Fruit fly (Drosophila melanogaster) whole organism, embryonic: ENCODE measurements around the gene CG14082.

ENCODE experiments used
- CG12299 ChIP-seq: fragments of 200-800 bp; sonication (Bioruptor generic); optimal IDR thresholded peaks from 2 replicates; lab custom pipeline; 2018; ENCODE audit warnings: missing biosample characterization, mild to moderate bottlenecking, missing genetic modification characterization
- CG13296 ChIP-seq: fragments of 200-800 bp; sonication (Bioruptor generic); optimal IDR thresholded peaks from 3 replicates; lab custom pipeline; 2018; ENCODE audit warnings: missing biosample characterization, mild to moderate bottlenecking, missing genetic modification characterization
- CG13624 ChIP-seq: fragments of 200-800 bp; sonication (Bioruptor generic); optimal IDR thresholded peaks from 2 replicates; lab custom pipeline; 2016; ENCODE audit warnings: missing biosample characterization, missing genetic modification characterization
- CG13775 ChIP-seq: fragments of 200-800 bp; sonication (Bioruptor generic); optimal IDR thresholded peaks from 3 replicates; lab custom pipeline; 2017; ENCODE audit warnings: missing biosample characterization, mild to moderate bottlenecking, missing genetic modification characterization
- CG17361 ChIP-seq: fragments of 200-800 bp; sonication (Bioruptor generic); IDR thresholded peaks from 3 replicates; pipeline ENCODE4 v1.3.6; 2022; ENCODE audit warnings: missing biosample characterization, missing genetic modification characterization
- CG17385 ChIP-seq: fragments of 200-800 bp; sonication (Bioruptor generic); optimal IDR thresholded peaks from 3 replicates; lab custom pipeline; 2018; ENCODE audit warnings: missing biosample characterization, mild to moderate bottlenecking, missing genetic modification characterization
- CG17802 ChIP-seq: fragments of 200-800 bp; sonication (Bioruptor generic); optimal IDR thresholded peaks from 2 replicates; lab custom pipeline; 2018; ENCODE audit warnings: missing biosample characterization, mild to moderate bottlenecking, missing genetic modification characterization, moderate library complexity
- CG18764 ChIP-seq: fragments of 200-800 bp; sonication (Bioruptor generic); optimal IDR thresholded peaks from 3 replicates; lab custom pipeline; 2016; ENCODE audit warnings: missing biosample characterization, missing genetic modification characterization
- CG2120 ChIP-seq: fragments of 200-800 bp; sonication (Bioruptor generic); optimal IDR thresholded peaks from 3 replicates; lab custom pipeline; 2016; ENCODE audit warnings: missing biosample characterization, missing genetic modification characterization
- CG2199 ChIP-seq: fragments of 200-800 bp; sonication (Bioruptor generic); IDR thresholded peaks from 3 replicates; pipeline ENCODE4 v1.3.6; 2022; ENCODE audit warnings: missing biosample characterization, missing genetic modification characterization
- CG2889 ChIP-seq: fragments of 200-800 bp; sonication (Bioruptor generic); IDR thresholded peaks from 3 replicates; pipeline ENCODE4 v1.3.6; 2022; ENCODE audit warnings: missing biosample characterization, missing genetic modification characterization
- CG31388 ChIP-seq: fragments of 200-800 bp; sonication (Bioruptor generic); optimal IDR thresholded peaks from 2 replicates; lab custom pipeline; 2016; ENCODE audit warnings: missing biosample characterization, missing genetic modification characterization
- CG32767 ChIP-seq: fragments of 200-800 bp; sonication (Bioruptor generic); IDR thresholded peaks from 2 replicates; pipeline ENCODE4 v1.3.6; 2022; ENCODE audit warnings: missing biosample characterization, missing genetic modification characterization
- CG34422 ChIP-seq: fragments of 200-800 bp; sonication (Bioruptor generic); IDR thresholded peaks from 3 replicates; pipeline ENCODE4 v1.3.6; 2022; ENCODE audit warnings: missing biosample characterization, missing genetic modification characterization
- CG4328 ChIP-seq: fragments of 200-800 bp; sonication (Bioruptor generic); optimal IDR thresholded peaks from 3 replicates; lab custom pipeline; 2017; ENCODE audit warnings: missing biosample characterization, missing genetic modification reagents, missing genetic modification characterization
- CG4360 ChIP-seq: fragments of 200-800 bp; sonication (Bioruptor generic); IDR thresholded peaks from 2 replicates; pipeline ENCODE4 v1.3.6; 2022; ENCODE audit warnings: missing biosample characterization, missing genetic modification characterization
- CG4730 ChIP-seq: fragments of 200-800 bp; sonication (Bioruptor generic); IDR thresholded peaks from 2 replicates; pipeline ENCODE4 v1.3.6; 2022; ENCODE audit warnings: missing biosample characterization, missing genetic modification characterization
- CG7556 ChIP-seq: fragments of 200-800 bp; sonication (Bioruptor generic); optimal IDR thresholded peaks from 2 replicates; lab custom pipeline; 2017; ENCODE audit warnings: missing biosample characterization, mild to moderate bottlenecking, missing genetic modification characterization
- CG8281 ChIP-seq: fragments of 200-800 bp; sonication (Bioruptor generic); optimal IDR thresholded peaks from 2 replicates; lab custom pipeline; 2018; ENCODE audit warnings: missing biosample characterization, mild to moderate bottlenecking, missing genetic modification characterization, moderate library complexity
- CG8290 ChIP-seq, 3 experiments: fragments of 200-800 bp; sonication (Bioruptor generic); optimal IDR thresholded peaks; 2 replicates each; lab custom pipeline; 2016 to 2019; ENCODE audit warnings: missing biosample characterization in 3 of 3, missing genetic modification characterization in 3 of 3, mild to moderate bottlenecking in 2 of 3, moderate library complexity in 1 of 3
- CG9727 ChIP-seq: fragments of 200-800 bp; sonication (Bioruptor generic); optimal IDR thresholded peaks from 3 replicates; lab custom pipeline; 2017; ENCODE audit warnings: missing biosample characterization, mild to moderate bottlenecking, missing genetic modification characterization
- Chrac-16 ChIP-seq: fragments of 200-800 bp; sonication (Bioruptor generic); optimal IDR thresholded peaks from 3 replicates; lab custom pipeline; 2016; ENCODE audit warnings: missing biosample characterization, missing genetic modification characterization
- Dbx ChIP-seq: fragments of 200-800 bp; sonication (Bioruptor generic); IDR thresholded peaks from 3 replicates; pipeline ENCODE4 v1.3.6; 2022; ENCODE audit warnings: missing biosample characterization, missing genetic modification characterization
- Dip2 ChIP-seq: fragments of 200-800 bp; sonication (Bioruptor generic); IDR thresholded peaks from 2 replicates; pipeline ENCODE4 v1.3.6; 2022; ENCODE audit warnings: missing biosample characterization, missing genetic modification characterization
- Doc3 ChIP-seq: fragments of 200-800 bp; sonication (Bioruptor generic); IDR thresholded peaks from 3 replicates; pipeline ENCODE4 v1.3.6; 2022; ENCODE audit warnings: missing biosample characterization, missing genetic modification characterization; ENCODE audit not compliant: partially characterized antibody
- E2f1 ChIP-seq: fragments of 200-800 bp; sonication (Bioruptor generic); IDR thresholded peaks from 2 replicates; pipeline ENCODE4 v1.3.6; 2022; ENCODE audit warnings: missing biosample characterization, missing genetic modification characterization
- H15 ChIP-seq: fragments of 200-800 bp; sonication (Bioruptor generic); IDR thresholded peaks from 3 replicates; pipeline ENCODE4 v1.3.6; 2022; ENCODE audit warnings: missing biosample characterization, missing genetic modification characterization
- PHDP ChIP-seq: fragments of 200-800 bp; sonication (Bioruptor generic); optimal IDR thresholded peaks from 3 replicates; lab custom pipeline; 2018; ENCODE audit warnings: missing biosample characterization, mild to moderate bottlenecking, missing genetic modification characterization, moderate library complexity
- Six4 ChIP-seq: fragments of 200-800 bp; sonication (Bioruptor generic); optimal IDR thresholded peaks from 2 replicates; lab custom pipeline; 2016; ENCODE audit warnings: missing biosample characterization, missing genetic modification characterization
- Sry-β ChIP-seq: fragments of 200-800 bp; sonication (Bioruptor generic); optimal IDR thresholded peaks from 2 replicates; lab custom pipeline; 2018; ENCODE audit warnings: missing biosample characterization, mild to moderate bottlenecking, missing genetic modification characterization, moderate library complexity
- ac ChIP-seq: fragments of 200-800 bp; sonication (Bioruptor generic); optimal IDR thresholded peaks from 3 replicates; lab custom pipeline; 2017; ENCODE audit warnings: missing biosample characterization, mild to moderate bottlenecking, missing genetic modification characterization
- az2 ChIP-seq: fragments of 200-800 bp; sonication (Bioruptor generic); optimal IDR thresholded peaks from 3 replicates; lab custom pipeline; 2016; ENCODE audit warnings: missing biosample characterization, missing genetic modification characterization
- cas ChIP-seq: fragments of 200-800 bp; sonication (Bioruptor generic); IDR thresholded peaks from 2 replicates; pipeline ENCODE4 v1.3.6; 2022; ENCODE audit warnings: missing biosample characterization, missing genetic modification characterization
- gem ChIP-seq: fragments of 200-800 bp; sonication (Bioruptor generic); optimal IDR thresholded peaks from 2 replicates; lab custom pipeline; 2019; ENCODE audit warnings: missing biosample characterization, mild to moderate bottlenecking, missing genetic modification characterization, moderate library complexity
- hb ChIP-seq: fragments of 200-800 bp; sonication (Bioruptor generic); IDR thresholded peaks from 3 replicates; pipeline ENCODE4 v1.3.6; 2022; ENCODE audit warnings: missing biosample characterization, missing genetic modification characterization; ENCODE audit not compliant: partially characterized antibody
- jing ChIP-seq: fragments of 200-800 bp; sonication (Bioruptor generic); optimal IDR thresholded peaks from 2 replicates; lab custom pipeline; 2018; ENCODE audit warnings: missing biosample characterization, mild to moderate bottlenecking, missing genetic modification characterization
- ken ChIP-seq: fragments of 200-800 bp; sonication (Bioruptor generic); IDR thresholded peaks from 3 replicates; pipeline ENCODE4 v1.3.6; 2022; ENCODE audit warnings: missing biosample characterization, missing genetic modification characterization
- maf-S ChIP-seq: fragments of 200-800 bp; sonication (Bioruptor generic); optimal IDR thresholded peaks from 2 replicates; lab custom pipeline; 2016; ENCODE audit warnings: missing biosample characterization, missing genetic modification characterization
- mirr ChIP-seq: fragments of 200-800 bp; sonication (Bioruptor generic); optimal IDR thresholded peaks from 3 replicates; lab custom pipeline; 2018; ENCODE audit warnings: missing biosample characterization, mild to moderate bottlenecking, missing genetic modification characterization
- nerfin-1 ChIP-seq: fragments of 200-800 bp; sonication (Bioruptor generic); optimal IDR thresholded peaks from 3 replicates; lab custom pipeline; 2019; ENCODE audit warnings: missing biosample characterization, mild to moderate bottlenecking, missing genetic modification characterization, moderate library complexity
- odd ChIP-seq: fragments of 200-800 bp; sonication (Bioruptor generic); optimal IDR thresholded peaks from 2 replicates; lab custom pipeline; 2017; ENCODE audit warnings: missing biosample characterization, mild to moderate bottlenecking, missing genetic modification characterization
- org-1 ChIP-seq: fragments of 200-800 bp; sonication (Bioruptor generic); optimal IDR thresholded peaks from 2 replicates; lab custom pipeline; 2017; ENCODE audit warnings: missing biosample characterization, missing genetic modification characterization
- peb ChIP-seq: fragments of 200-800 bp; sonication (Bioruptor generic); IDR thresholded peaks from 2 replicates; pipeline ENCODE4 v1.3.6; 2022; ENCODE audit warnings: missing biosample characterization, missing genetic modification characterization
- pros ChIP-seq: fragments of 200-800 bp; sonication (Bioruptor generic); optimal IDR thresholded peaks from 3 replicates; lab custom pipeline; 2019; ENCODE audit warnings: missing biosample characterization, mild to moderate bottlenecking, missing genetic modification characterization, moderate library complexity
- ro ChIP-seq: fragments of 200-800 bp; sonication (Bioruptor generic); IDR thresholded peaks from 2 replicates; pipeline ENCODE4 v1.3.6; 2022; ENCODE audit warnings: missing biosample characterization, missing genetic modification characterization
- sisA ChIP-seq: fragments of 200-800 bp; sonication (Bioruptor generic); IDR thresholded peaks from 2 replicates; pipeline ENCODE4 v1.3.6; 2022; ENCODE audit warnings: missing biosample characterization, missing genetic modification characterization
- sqz ChIP-seq: fragments of 200-800 bp; sonication (Bioruptor generic); optimal IDR thresholded peaks from 3 replicates; lab custom pipeline; 2018; ENCODE audit warnings: missing biosample characterization, mild to moderate bottlenecking, missing genetic modification characterization
- tgo ChIP-seq: fragments of 200-800 bp; sonication (Bioruptor generic); IDR thresholded peaks from 3 replicates; pipeline ENCODE4 v1.3.6; 2022; ENCODE audit warnings: missing biosample characterization, missing genetic modification characterization
- trem ChIP-seq: fragments of 200-800 bp; optimal IDR thresholded peaks from 3 replicates; lab custom pipeline; 2019; ENCODE audit warnings: missing biosample characterization, mild to moderate bottlenecking, missing genetic modification characterization, moderate library complexity
- tup ChIP-seq: fragments of 200-800 bp; sonication (Bioruptor generic); optimal IDR thresholded peaks from 2 replicates; lab custom pipeline; 2016; ENCODE audit warnings: missing biosample characterization, mild to moderate bottlenecking, missing genetic modification characterization, moderate library complexity
- vfl ChIP-seq: fragments of 200-800 bp; sonication (Bioruptor generic); optimal IDR thresholded peaks from 2 replicates; lab custom pipeline; 2016; ENCODE audit warnings: missing biosample characterization, missing genetic modification characterization

CG14082 gene

DNA sequence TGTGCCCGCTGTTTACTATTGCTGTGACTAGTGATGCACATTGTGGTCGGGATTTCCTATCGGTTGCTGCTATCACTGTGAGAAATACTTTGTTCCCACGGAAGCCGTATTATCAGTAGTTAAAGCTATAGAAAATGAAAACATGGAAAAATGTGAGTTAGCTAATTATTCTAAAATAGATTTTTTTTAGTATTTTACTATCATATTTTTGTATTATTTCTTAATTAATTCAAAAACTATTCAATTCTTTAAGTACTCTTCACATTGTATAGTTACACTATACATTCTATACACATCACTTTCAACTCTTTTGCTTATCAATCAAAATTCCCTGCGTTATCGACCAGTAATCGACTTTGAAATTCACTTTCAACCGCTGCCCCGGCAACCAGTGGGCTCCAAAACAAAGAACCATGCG, 41.1 kb downstream of the CG14082 start, which contains the start of the genes Naxd and CG14079 (continued):
- TF ChIP-seq CG2889 (GFP tag; lab: Robert Waterston, UW): 0 out of 3 replicates have a peak, but pooled peaks have one; percentile 49
- TF ChIP-seq CG4730 (GFP tag; lab: Robert Waterston, UW): peak; percentile 42; the same call in 1 of the 2 replicates
- no peak for TF ChIP-seq maf-S (GFP tag; lab: Kevin White, UChicago)
- TF ChIP-seq odd (GFP tag; lab: Kevin White, UChicago): no peak
- peak; percentile 39; the same call in 1 of the 2 replicates for TF ChIP-seq peb (GFP tag; lab: Robert Waterston, UW)
- peak; percentile 89 for TF ChIP-seq gem (tag; lab: Kevin White, UChicago)
- no peak for TF ChIP-seq Doc3 (GFP tag; lab: Robert Waterston, UW)
- no peak for TF ChIP-seq Dip2 (GFP tag; lab: Robert Waterston, UW)
- peak; percentile 69 for TF ChIP-seq Chrac-16 (GFP tag; lab: Kevin White, UChicago)
- no peak for TF ChIP-seq sqz
- no peak for TF ChIP-seq CG17385
- peak; percentile 67 for TF ChIP-seq CG13775 (GFP tag; lab: Kevin White, UChicago)
- peak; percentile 27 for TF ChIP-seq trem
- peak; percentile 60; the same call in 2 of the 3 replicates for TF ChIP-seq tgo (GFP tag; lab: Robert Waterston, UW)
- peak; percentile 55; the same call in 1 of the 3 replicates for TF ChIP-seq CG17361 (GFP tag; lab: Robert Waterston, UW)
- no peak for TF ChIP-seq mirr
- no peak for TF ChIP-seq hb (GFP tag; lab: Robert Waterston, UW)
- TF ChIP-seq CG18764 (GFP tag; lab: Kevin White, UChicago): peak; percentile 15
- peak; percentile 47 for TF ChIP-seq CG12299
- peak; percentile 73 for TF ChIP-seq CG2120 (GFP tag; lab: Kevin White, UChicago)
- TF ChIP-seq CG9727: peak; percentile 62
- TF ChIP-seq CG7556 (GFP tag; lab: Kevin White, UChicago): peak; percentile 61
- TF ChIP-seq vfl (GFP tag; lab: Kevin White, UChicago): no peak
- no peak for TF ChIP-seq nerfin-1 (tag; lab: Kevin White, UChicago)
- TF ChIP-seq ken (GFP tag; lab: Robert Waterston, UW): peak; percentile 76
- TF ChIP-seq Six4: peak; percentile 17
- TF ChIP-seq PHDP (tag; lab: Kevin White, UChicago): peak; percentile 75
- TF ChIP-seq CG4360 (GFP tag; lab: Robert Waterston, UW): no peak
- no peak for TF ChIP-seq CG2199 (GFP tag; lab: Robert Waterston, UW)
- peak; percentile 36 for TF ChIP-seq CG4328 (GFP tag; lab: Kevin White, UChicago)
- peak; percentile 29; the same call in 1 of the 2 replicates for TF ChIP-seq E2f1
- TF ChIP-seq org-1 (GFP tag; lab: Kevin White, UChicago): no peak
- no peak for TF ChIP-seq CG31388
- TF ChIP-seq ro (GFP tag; lab: Robert Waterston, UW): no peak
- TF ChIP-seq ac (GFP tag; lab: Kevin White, UChicago): no peak
- TF ChIP-seq CG17802: peak; percentile 38
- TF ChIP-seq az2 (GFP tag; lab: Kevin White, UChicago): peak; percentile 71
- TF ChIP-seq CG13296 (GFP tag; lab: Kevin White, UChicago): no peak
- TF ChIP-seq H15 (GFP tag; lab: Robert Waterston, UW): peak; percentile 54; the same call in 1 of the 3 replicates
- no peak for TF ChIP-seq cas (GFP tag; lab: Robert Waterston, UW)
- no peak for TF ChIP-seq CG8290 (GFP tag; optimal IDR thresholded peaks at IDR 0.05; lab: Kevin White, UChicago)
- TF ChIP-seq CG8290 (tag; optimal IDR thresholded peaks at IDR 0.05; lab: Kevin White, UChicago): peak in 1 of 2 experiments; percentile 25
- TF ChIP-seq CG13624 (GFP tag; lab: Kevin White, UChicago): no peak
- TF ChIP-seq CG32767 (GFP tag; lab: Robert Waterston, UW): peak; percentile 65
- TF ChIP-seq jing (GFP tag; lab: Kevin White, UChicago): no peak
- no peak for TF ChIP-seq tup (GFP tag; lab: Kevin White, UChicago)
- TF ChIP-seq CG8281 (tag; lab: Kevin White, UChicago): no peak
- 0 out of 3 replicates have a peak, but pooled peaks have one; percentile 17 for TF ChIP-seq Dbx (GFP tag; lab: Robert Waterston, UW)
- peak; percentile 12 for TF ChIP-seq Sry-β
- TF ChIP-seq sisA (GFP tag; lab: Robert Waterston, UW): peak; percentile 76
- no peak for TF ChIP-seq pros (GFP tag; lab: Kevin White, UChicago)
- 0 out of 3 replicates have a peak, but pooled peaks have one; percentile 31 for TF ChIP-seq CG34422 (GFP tag; lab: Robert Waterston, UW)
